Worm (Caenorhabditis elegans): ENCODE data around the gene C49A9.1.
A peak's percentile ranks its signal among the peaks of the same experiment; 100 is the strongest.

DNA sequence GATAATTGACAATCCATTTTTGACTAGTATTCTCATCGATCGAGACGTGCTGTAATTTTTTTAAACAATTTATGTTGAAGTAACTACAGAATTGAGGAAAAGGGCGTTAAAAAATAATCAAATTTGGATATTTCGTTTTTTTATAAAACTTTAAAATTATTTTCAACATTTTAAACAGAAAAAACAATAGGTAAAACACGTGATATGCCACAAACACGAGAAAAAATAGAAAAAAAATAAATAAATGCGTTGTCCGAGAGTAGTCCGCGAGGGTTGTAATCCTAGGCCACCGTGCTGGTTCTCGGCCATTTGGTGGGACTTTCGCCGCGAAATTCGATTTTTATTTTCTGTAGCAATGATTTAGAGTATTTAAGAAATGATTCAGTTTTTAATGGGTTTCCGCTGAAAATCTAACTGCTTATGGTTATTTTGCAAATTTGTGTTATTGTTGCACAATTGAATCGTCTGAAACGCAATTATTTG, 21.7 kb upstream of the C49A9.1 start, which contains the start of gene C49A9.10:
- TF ChIP-seq W03F9.2 (tag; optimal IDR thresholded peaks at IDR 0.05), result peak; percentile 90
- TF ChIP-seq dao-5 (tag; optimal IDR thresholded peaks at IDR 0.05), result no peak
- peak; percentile 74 for TF ChIP-seq him-1 (tag; optimal IDR thresholded peaks at IDR 0.05)
